Worm (Caenorhabditis elegans): Measurements from ENCODE around the gene D2096.9.

D2096.9 gene

DNA sequence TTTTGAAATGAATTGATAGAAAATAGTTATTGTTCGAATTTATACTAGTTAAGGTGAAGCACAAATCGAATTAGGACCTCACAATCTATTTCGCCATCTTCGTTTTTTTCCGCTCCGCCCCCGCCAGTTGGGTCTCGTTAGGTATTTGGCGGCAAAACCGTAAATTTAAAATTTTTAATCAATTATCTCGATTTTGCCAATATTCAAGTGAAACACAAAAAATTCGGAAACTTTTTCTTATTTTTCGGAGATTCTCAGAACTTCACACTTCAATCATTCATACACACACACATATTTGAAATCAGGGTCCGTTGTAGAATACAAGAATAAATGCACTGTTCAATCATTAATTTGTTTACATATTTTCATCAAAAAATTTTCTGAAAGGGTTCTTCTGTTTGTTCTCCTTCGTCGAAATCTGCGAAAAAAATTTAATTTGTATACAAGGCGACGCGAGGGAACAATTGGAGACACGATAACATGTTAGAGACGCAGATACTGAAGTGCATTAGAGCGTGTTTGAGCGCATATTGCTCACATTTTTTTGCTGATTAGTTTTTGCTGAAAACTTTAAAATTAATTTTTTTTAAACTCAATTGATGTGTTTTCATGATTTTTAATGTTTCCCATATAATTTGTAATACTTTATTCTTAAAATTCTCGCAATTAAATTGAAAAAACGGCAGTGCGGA, 22.7 kb downstream of the D2096.9 start, which contains the start of gene D2096.5:
Gene D2096.5, minus strand, starts transcription at position 51 of the 692 bp plus-strand sequence.
- TF ChIP-seq nhr-2 (tag; optimal IDR thresholded peaks at IDR 0.05) (no peak), ces-1 (GFP tag; optimal IDR thresholded peaks at IDR 0.05) (peak; percentile 89), unc-62 (GFP tag; optimal IDR thresholded peaks at IDR 0.05) (no peak), zip-8 (tag; optimal IDR thresholded peaks at IDR 0.05) (no peak), mep-1 (tag; optimal IDR thresholded peaks at IDR 0.05) (peak; percentile 27), unc-120 (tag; optimal IDR thresholded peaks at IDR 0.05; ENCODE audit: poor library complexity, severe bottlenecking) (no peak), nhr-237 (tag; optimal IDR thresholded peaks at IDR 0.05) (peak; percentile 2), bed-3 (GFP tag; optimal IDR thresholded peaks at IDR 0.05) (no peak), elt-1 (tag; optimal IDR thresholded peaks at IDR 0.05; ENCODE audit: borderline replicate concordance, insufficient read depth) (no peak), lsy-2 (tag; optimal IDR thresholded peaks at IDR 0.05) (no peak), ham-2 (GFP tag; optimal IDR thresholded peaks at IDR 0.05) (no peak), tbx-8 (GFP tag; optimal IDR thresholded peaks at IDR 0.05) (no peak), nhr-28 (tag; optimal IDR thresholded peaks at IDR 0.05) (no peak), elt-3 (tag; optimal IDR thresholded peaks at IDR 0.05) (no peak), cnd-1 (tag; optimal IDR thresholded peaks at IDR 0.05) (no peak), pha-4 (tag; optimal IDR thresholded peaks at IDR 0.05) (no peak)

DNA sequence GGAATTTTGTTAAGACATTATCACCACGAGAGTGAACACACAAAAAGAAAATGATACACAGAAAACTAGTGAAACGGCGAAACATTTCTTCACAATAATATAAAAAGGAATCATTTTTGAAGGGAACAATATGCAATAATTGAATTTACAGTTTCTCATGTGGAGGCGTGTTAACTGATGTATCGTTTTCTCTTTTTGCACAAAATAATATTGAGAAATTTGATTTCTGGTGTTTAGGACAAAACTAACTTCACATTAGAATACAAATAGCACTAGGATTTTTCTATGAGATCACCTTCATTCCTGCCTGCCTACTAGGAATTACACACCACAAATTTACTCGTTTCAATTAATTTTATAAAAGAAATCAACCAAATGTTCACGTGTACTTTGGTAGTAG, 24.1 kb downstream of the D2096.9 start, which contains the start of gene D2096.13:
Gene D2096.13, minus strand, starts transcription at position 101 of the 400 bp plus-strand sequence.
- TF ChIP-seq mab-5 (tag; optimal IDR thresholded peaks at IDR 0.05) (no peak), nhr-2 (tag; optimal IDR thresholded peaks at IDR 0.05) (no peak), bed-3 (GFP tag; optimal IDR thresholded peaks at IDR 0.05) (no peak), elt-1 (tag; optimal IDR thresholded peaks at IDR 0.05; ENCODE audit: borderline replicate concordance, insufficient read depth) (no peak), sptf-1 (tag; optimal IDR thresholded peaks at IDR 0.05) (no peak), mls-2 (tag; optimal IDR thresholded peaks at IDR 0.05) (no peak), nhr-76 (tag; optimal IDR thresholded peaks at IDR 0.05) (no peak), drap-1 (GFP tag; optimal IDR thresholded peaks at IDR 0.05) (no peak), M03D4.4 (tag; optimal IDR thresholded peaks at IDR 0.05) (no peak), zip-8 (tag; optimal IDR thresholded peaks at IDR 0.05) (no peak), nhr-28 (tag; optimal IDR thresholded peaks at IDR 0.05) (no peak), ztf-11 (tag; optimal IDR thresholded peaks at IDR 0.05) (no peak), ces-1 (GFP tag; optimal IDR thresholded peaks at IDR 0.05) (no peak), elt-3 (tag; optimal IDR thresholded peaks at IDR 0.05) (no peak)

DNA sequence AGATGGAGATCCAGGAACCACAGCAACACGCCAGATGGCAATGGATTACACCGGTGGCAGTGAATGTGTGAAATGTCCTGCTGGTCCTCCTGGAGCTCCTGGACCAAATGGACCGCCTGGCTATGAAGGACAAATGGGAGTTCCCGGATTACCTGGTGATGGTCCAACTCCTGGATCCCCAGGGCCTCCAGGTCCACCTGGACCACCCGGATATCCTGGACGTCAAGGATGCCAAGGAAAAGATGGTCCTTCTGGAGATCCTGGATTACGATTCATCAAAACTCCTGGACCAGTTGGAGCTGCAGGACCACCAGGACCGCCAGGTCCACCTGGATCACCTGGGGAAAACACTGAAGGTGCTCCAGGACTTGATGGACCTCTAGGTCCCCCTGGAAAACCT, 25.3 kb downstream of the D2096.9 start:
- TF ChIP-seq snpc-4 (tag; optimal IDR thresholded peaks at IDR 0.05) (no peak), drap-1 (GFP tag; optimal IDR thresholded peaks at IDR 0.05) (no peak), ceh-83 (GFP tag; optimal IDR thresholded peaks at IDR 0.05) (no peak)

DNA sequence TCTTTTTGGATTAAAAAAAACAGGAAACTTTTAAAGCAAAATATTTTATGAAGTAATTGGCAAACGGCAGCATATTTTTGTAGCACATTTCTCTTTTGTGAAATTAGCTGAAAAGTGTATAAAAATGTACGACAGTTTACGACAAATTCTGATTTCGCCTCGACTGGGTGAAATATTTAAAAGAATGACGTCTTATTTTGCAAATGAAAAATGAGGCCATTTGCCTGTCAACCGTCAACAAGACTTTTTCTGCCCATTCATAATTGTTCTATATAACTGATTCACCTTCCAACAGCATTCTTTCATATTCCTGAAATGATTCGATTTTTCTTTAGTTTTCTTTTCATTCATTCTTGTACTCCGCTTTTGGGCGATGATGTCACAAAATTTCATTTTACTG, 27.0 kb downstream of the D2096.9 start, which contains the start of the genes F17E9.2 and col-116:
Gene F17E9.2, plus strand, starts transcription at position 301 of the 400 bp plus-strand sequence.
Gene col-116, plus strand, starts transcription at position 315 of the 400 bp plus-strand sequence.
- no peak for TF ChIP-seq lsy-2 (tag; optimal IDR thresholded peaks at IDR 0.05)
- no peak for TF ChIP-seq sptf-1 (tag; optimal IDR thresholded peaks at IDR 0.05)
- TF ChIP-seq nhr-237 (tag; optimal IDR thresholded peaks at IDR 0.05) = no peak
- no peak for TF ChIP-seq cnd-1 (tag; optimal IDR thresholded peaks at IDR 0.05)
- TF ChIP-seq bed-3 (GFP tag; optimal IDR thresholded peaks at IDR 0.05) = no peak
- no peak for TF ChIP-seq lin-32 (GFP tag; optimal IDR thresholded peaks at IDR 0.05)
- no peak for TF ChIP-seq mep-1 (tag; optimal IDR thresholded peaks at IDR 0.05)
- TF ChIP-seq hlh-1 (tag; optimal IDR thresholded peaks at IDR 0.05) = no peak
- TF ChIP-seq sem-2 (GFP tag; optimal IDR thresholded peaks at IDR 0.05) = no peak
- no peak for TF ChIP-seq nhr-28 (tag; optimal IDR thresholded peaks at IDR 0.05)
- TF ChIP-seq snpc-4 (tag; optimal IDR thresholded peaks at IDR 0.05) = no peak
- TF ChIP-seq mab-5 (tag; optimal IDR thresholded peaks at IDR 0.05) = no peak
- TF ChIP-seq zip-8 (tag; optimal IDR thresholded peaks at IDR 0.05) = no peak
- no peak for TF ChIP-seq nhr-12 (tag; optimal IDR thresholded peaks at IDR 0.05)

DNA sequence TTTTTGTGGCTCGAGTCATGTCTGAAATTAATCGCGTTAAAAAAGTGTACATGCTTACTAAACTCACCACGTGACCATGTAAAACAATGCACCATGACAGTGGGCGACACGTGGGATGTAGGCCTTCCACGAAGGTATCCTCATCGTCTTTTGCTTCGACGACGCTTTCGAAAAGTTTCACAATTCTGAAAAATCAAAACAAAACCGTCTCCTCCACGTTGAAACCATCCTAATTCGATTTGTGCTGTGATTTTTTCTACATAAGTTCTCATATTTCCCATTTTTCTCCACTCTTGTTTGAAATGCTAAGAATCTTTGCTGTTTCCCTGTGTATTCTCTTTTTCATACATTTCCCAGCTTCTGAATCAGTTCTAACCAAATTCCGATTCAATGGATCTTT, 28.0 kb downstream of the D2096.9 start, which contains the start of gene F17E9.3:
Gene F17E9.3, plus strand, starts transcription at position 301 of the 400 bp plus-strand sequence.
- TF ChIP-seq lin-32 (GFP tag; optimal IDR thresholded peaks at IDR 0.05) = no peak
- TF ChIP-seq flh-1 (GFP tag; optimal IDR thresholded peaks at IDR 0.05) = no peak
- TF ChIP-seq elt-3 (tag; optimal IDR thresholded peaks at IDR 0.05) = no peak
- TF ChIP-seq snpc-4 (tag; optimal IDR thresholded peaks at IDR 0.05) = no peak
- no peak for TF ChIP-seq ces-1 (GFP tag; optimal IDR thresholded peaks at IDR 0.05)
- TF ChIP-seq mep-1 (tag; optimal IDR thresholded peaks at IDR 0.05) = no peak
- no peak for TF ChIP-seq bed-3 (GFP tag; optimal IDR thresholded peaks at IDR 0.05)
- no peak for TF ChIP-seq zip-8 (tag; optimal IDR thresholded peaks at IDR 0.05)

Measured in whole organism, mixed stage, embryonic.